Worm (Caenorhabditis elegans): ENCODE results near the gene lge-1.

DNA sequence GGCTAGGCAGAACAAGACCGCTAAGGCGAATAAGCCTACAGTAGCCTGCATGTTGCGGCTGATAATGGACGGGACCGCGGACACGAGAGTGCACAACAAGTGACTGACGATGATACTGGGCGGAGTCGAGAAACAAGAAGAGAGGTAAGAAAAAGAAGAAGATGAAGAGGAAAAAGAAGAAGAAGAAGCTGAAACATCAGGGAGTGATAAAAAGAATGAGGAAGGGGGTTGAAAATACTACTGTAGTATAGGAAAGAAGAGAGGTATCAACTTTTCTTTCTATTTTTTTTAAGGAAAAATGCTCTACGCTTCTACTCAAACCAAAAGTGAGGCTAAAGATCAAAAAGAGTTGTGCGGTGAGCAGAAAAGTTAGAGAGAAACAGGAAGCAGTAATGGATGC lies 17.5 kb upstream of the lge-1 start, which contains the start of gene T21B6.3:
- no peak for TF ChIP-seq ceh-16 (tag; optimal IDR thresholded peaks at IDR 0.05)
- no peak for TF ChIP-seq mdl-1 (tag; optimal IDR thresholded peaks at IDR 0.05)
- no peak for TF ChIP-seq nhr-237 (tag; optimal IDR thresholded peaks at IDR 0.05)
- no peak for TF ChIP-seq ztf-11 (tag; optimal IDR thresholded peaks at IDR 0.05)
- TF ChIP-seq R02D3.7 (tag; optimal IDR thresholded peaks at IDR 0.05): no peak
- TF ChIP-seq lin-39 (tag; optimal IDR thresholded peaks at IDR 0.05): no peak
- TF ChIP-seq elt-3 (tag; optimal IDR thresholded peaks at IDR 0.05): no peak
- TF ChIP-seq alr-1 (tag; optimal IDR thresholded peaks at IDR 0.05): no peak
- TF ChIP-seq mab-5 (tag; optimal IDR thresholded peaks at IDR 0.05): no peak
- no peak for TF ChIP-seq nhr-12 (tag; optimal IDR thresholded peaks at IDR 0.05)
- TF ChIP-seq fos-1 (tag; optimal IDR thresholded peaks at IDR 0.05): no peak
- TF ChIP-seq sma-9 (GFP tag; optimal IDR thresholded peaks at IDR 0.05): no peak
- TF ChIP-seq sma-9 (tag; optimal IDR thresholded peaks at IDR 0.05): no peak
- TF ChIP-seq zag-1 (tag; optimal IDR thresholded peaks at IDR 0.05): no peak
- TF ChIP-seq nhr-77 (tag; optimal IDR thresholded peaks at IDR 0.05): no peak

All from whole organism, L2 larva.